Fruit fly (Drosophila melanogaster): Measurements from ENCODE around the gene Smg6.

DNA sequence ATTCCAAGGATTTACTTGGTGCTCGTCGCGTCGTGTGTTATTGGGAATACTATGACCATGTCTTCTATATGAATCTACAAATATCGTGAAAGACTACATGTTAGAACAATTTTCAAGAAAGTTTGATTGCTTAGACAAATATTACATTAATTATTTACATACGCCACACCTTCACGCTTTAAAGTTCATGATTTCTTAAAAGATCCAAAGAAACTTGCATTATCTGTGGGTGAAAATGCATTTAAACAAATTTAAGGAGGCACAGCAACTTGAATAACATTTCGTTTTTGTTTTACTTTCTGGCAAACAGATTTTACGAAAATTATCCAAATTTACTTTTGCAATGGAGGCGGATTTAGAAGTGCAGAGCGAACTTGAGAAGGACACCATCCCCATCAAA is 3.4 kb upstream of the Smg6 start, which contains the start of gene CG31115:
- no peak for TF ChIP-seq Mnt (GFP tag; optimal IDR thresholded peaks at IDR 0.05)
- TF ChIP-seq Crg-1 (GFP tag; optimal IDR thresholded peaks at IDR 0.05) = no peak

All from whole organism, adult.